Worm (Caenorhabditis elegans) whole organism, L3 larva: Measurements from ENCODE around the gene Y43F8B.7.

ENCODE experiments used
- R02D3.7 ChIP-seq: fragments of 150-350 bp; optimal IDR thresholded peaks from 2 replicates; lab custom pipeline; 2014; ENCODE audit warnings: missing biosample characterization, missing genetic modification characterization
- ZK546.5 ChIP-seq: sonication (generic microtip); optimal IDR thresholded peaks from 2 replicates; lab custom pipeline; 2017; ENCODE audit warnings: missing biosample characterization, missing genetic modification characterization
- aly-2 ChIP-seq: fragments of 150-350 bp; optimal IDR thresholded peaks from 2 replicates; lab custom pipeline; 2014; ENCODE audit warnings: missing biosample characterization, missing genetic modification characterization
- ama-1 ChIP-seq: fragments of 150-350 bp; optimal IDR thresholded peaks from 2 replicates; lab custom pipeline; 2018
- ceh-16 ChIP-seq: sonication (generic microtip); optimal IDR thresholded peaks from 2 replicates; lab custom pipeline; 2017; ENCODE audit warnings: missing biosample characterization, missing genetic modification characterization
- ceh-28 ChIP-seq: fragments of 150-350 bp; optimal IDR thresholded peaks from 2 replicates; lab custom pipeline; 2014; ENCODE audit warnings: missing biosample characterization, missing genetic modification reagents, missing genetic modification characterization
- ceh-9 ChIP-seq: sonication (generic microtip); optimal IDR thresholded peaks from 2 replicates; lab custom pipeline; 2018; ENCODE audit warnings: missing biosample characterization, missing genetic modification characterization
- daf-12 ChIP-seq: fragments of 150-350 bp; optimal IDR thresholded peaks from 2 replicates; lab custom pipeline; 2014; ENCODE audit warnings: missing biosample characterization, missing genetic modification reagents, missing genetic modification characterization
- egl-27 ChIP-seq: sonication (generic microtip); optimal IDR thresholded peaks from 4 replicates; lab custom pipeline; 2017; ENCODE audit warnings: missing biosample characterization, missing genetic modification reagents, missing genetic modification characterization
- egl-5 ChIP-seq: fragments of 150-350 bp; optimal IDR thresholded peaks from 2 replicates; lab custom pipeline; 2017; ENCODE audit warnings: missing biosample characterization, missing genetic modification reagents, missing genetic modification characterization, inconsistent platforms
- elt-1 ChIP-seq: fragments of 150-350 bp; optimal IDR thresholded peaks from 2 replicates; lab custom pipeline; 2014; ENCODE audit warnings: missing biosample characterization, missing genetic modification characterization
- elt-2 ChIP-seq: sonication (generic microtip); optimal IDR thresholded peaks from 2 replicates; lab custom pipeline; 2016; ENCODE audit warnings: missing genetic modification reagents, mild to moderate bottlenecking, missing genetic modification characterization, missing compliant biosample characterization
- elt-3 ChIP-seq, 3 experiments: fragments of 150-350 bp in 1 of 3; sonication (generic microtip) in 2 of 3; optimal IDR thresholded peaks; 2 replicates in 2 of 3; 4 replicates in 1 of 3; lab custom pipeline; 2014 to 2017; ENCODE audit warnings: missing biosample characterization in 3 of 3, missing genetic modification characterization in 3 of 3
- eor-1 ChIP-seq, 2 experiments: fragments of 150-350 bp; optimal IDR thresholded peaks; 2 replicates each; lab custom pipeline; 2014 to 2018; ENCODE audit warnings: missing biosample characterization in 2 of 2, missing genetic modification characterization in 2 of 2
- fkh-10 ChIP-seq: sonication (generic microtip); optimal IDR thresholded peaks from 2 replicates; lab custom pipeline; 2017; ENCODE audit warnings: missing biosample characterization, missing genetic modification reagents, missing genetic modification characterization
- fkh-2 ChIP-seq: fragments of 150-350 bp; optimal IDR thresholded peaks from 2 replicates; lab custom pipeline; 2014; ENCODE audit warnings: missing biosample characterization, missing genetic modification reagents, missing genetic modification characterization
- fos-1 ChIP-seq: fragments of 150-350 bp; optimal IDR thresholded peaks from 2 replicates; lab custom pipeline; 2014; ENCODE audit warnings: missing biosample characterization, missing genetic modification characterization
- hmg-11 ChIP-seq: sonication (generic microtip); optimal IDR thresholded peaks from 2 replicates; lab custom pipeline; 2016; ENCODE audit warnings: missing genetic modification characterization, missing compliant biosample characterization
- jun-1 ChIP-seq: fragments of 150-350 bp; optimal IDR thresholded peaks from 2 replicates; lab custom pipeline; 2014; ENCODE audit warnings: missing biosample characterization, missing genetic modification reagents, missing genetic modification characterization
- lin-15B ChIP-seq: fragments of 150-350 bp; optimal IDR thresholded peaks from 2 replicates; lab custom pipeline; 2014; ENCODE audit warnings: missing biosample characterization, missing genetic modification characterization
- lin-39 ChIP-seq: fragments of 150-350 bp; optimal IDR thresholded peaks from 2 replicates; lab custom pipeline; 2018; ENCODE audit warnings: missing biosample characterization, missing genetic modification reagents, missing genetic modification characterization
- lsy-12 ChIP-seq: sonication (generic microtip); optimal IDR thresholded peaks from 2 replicates; lab custom pipeline; 2016; ENCODE audit warnings: mild to moderate bottlenecking, missing genetic modification characterization, missing compliant biosample characterization
- mdl-1 ChIP-seq: fragments of 150-350 bp; optimal IDR thresholded peaks from 2 replicates; lab custom pipeline; 2014; ENCODE audit warnings: missing biosample characterization, missing genetic modification characterization
- mml-1 ChIP-seq: fragments of 150-350 bp; sonication (generic microtip); optimal IDR thresholded peaks from 3 replicates; lab custom pipeline; 2014; ENCODE audit warnings: missing biosample characterization, missing genetic modification characterization
- nfya-1 ChIP-seq: sonication (generic microtip); optimal IDR thresholded peaks from 2 replicates; lab custom pipeline; 2017; ENCODE audit warnings: missing genetic modification characterization, mild to moderate bottlenecking, missing compliant biosample characterization, antibody characterized with exemption, moderate library complexity; ENCODE audit not compliant: insufficient read depth
- nhr-11 ChIP-seq: fragments of 150-350 bp; optimal IDR thresholded peaks from 2 replicates; lab custom pipeline; 2014; ENCODE audit warnings: missing biosample characterization, missing genetic modification characterization
- nhr-23 ChIP-seq: fragments of 150-350 bp; optimal IDR thresholded peaks from 2 replicates; lab custom pipeline; 2014; ENCODE audit warnings: missing biosample characterization, missing genetic modification reagents, missing genetic modification characterization
- nhr-237 ChIP-seq: fragments of 150-350 bp; optimal IDR thresholded peaks from 2 replicates; lab custom pipeline; 2014; ENCODE audit warnings: missing biosample characterization, missing genetic modification characterization
- nhr-25 ChIP-seq: sonication (generic microtip); optimal IDR thresholded peaks from 2 replicates; lab custom pipeline; 2017; ENCODE audit warnings: missing biosample characterization, missing genetic modification characterization
- nhr-28 ChIP-seq: fragments of 150-350 bp; optimal IDR thresholded peaks from 2 replicates; lab custom pipeline; 2014; ENCODE audit warnings: missing biosample characterization, missing genetic modification characterization
- nhr-43 ChIP-seq: sonication (generic microtip); optimal IDR thresholded peaks from 2 replicates; lab custom pipeline; 2016; ENCODE audit warnings: mild to moderate bottlenecking, missing genetic modification characterization, missing compliant biosample characterization; ENCODE audit not compliant: poor library complexity, severe bottlenecking
- nhr-67 ChIP-seq: fragments of 150-350 bp; optimal IDR thresholded peaks from 2 replicates; lab custom pipeline; 2014; ENCODE audit warnings: missing biosample characterization, missing genetic modification characterization
- nhr-76 ChIP-seq: fragments of 150-350 bp; sonication (generic microtip); optimal IDR thresholded peaks from 5 replicates; lab custom pipeline; 2014; ENCODE audit warnings: missing biosample characterization, missing genetic modification characterization
- nhr-77 ChIP-seq: fragments of 150-350 bp; optimal IDR thresholded peaks from 2 replicates; lab custom pipeline; 2014; ENCODE audit warnings: missing biosample characterization, missing genetic modification characterization
- pha-4 ChIP-seq: fragments of 150-350 bp; optimal IDR thresholded peaks from 2 replicates; lab custom pipeline; 2014; ENCODE audit warnings: missing biosample characterization, missing genetic modification reagents, missing genetic modification characterization
- pqm-1 ChIP-seq: fragments of 150-350 bp; optimal IDR thresholded peaks from 2 replicates; lab custom pipeline; 2017; ENCODE audit warnings: missing biosample characterization, missing genetic modification characterization, inconsistent platforms
- sea-2 ChIP-seq: fragments of 150-350 bp; sonication (generic microtip); optimal IDR thresholded peaks from 4 replicates; lab custom pipeline; 2014; ENCODE audit warnings: missing biosample characterization, missing genetic modification reagents, missing genetic modification characterization
- skn-1 ChIP-seq: fragments of 150-350 bp; optimal IDR thresholded peaks from 2 replicates; lab custom pipeline; 2014; ENCODE audit warnings: missing biosample characterization, missing genetic modification characterization
- tbx-2 ChIP-seq: sonication (generic microtip); optimal IDR thresholded peaks from 2 replicates; lab custom pipeline; 2016; ENCODE audit warnings: mild to moderate bottlenecking, missing genetic modification characterization, missing compliant biosample characterization
- unc-62 ChIP-seq: fragments of 150-350 bp; sonication (generic microtip); optimal IDR thresholded peaks from 4 replicates; lab custom pipeline; 2014; ENCODE audit warnings: missing biosample characterization, missing genetic modification reagents, missing genetic modification characterization
- ztf-11 ChIP-seq: fragments of 150-350 bp; optimal IDR thresholded peaks from 2 replicates; lab custom pipeline; 2014; ENCODE audit warnings: missing biosample characterization, missing genetic modification characterization
- ztf-4 ChIP-seq: fragments of 150-350 bp; optimal IDR thresholded peaks from 2 replicates; lab custom pipeline; 2014; ENCODE audit warnings: missing biosample characterization, missing genetic modification characterization

Gene Y43F8B.7

ce11 chrV:19519511-19519934 lies 29.0 kb downstream of the Y43F8B.7 start (continued):
- TF ChIP-seq mml-1 (tag; lab: Kevin White, UChicago) (no peak), elt-3 (tag; optimal IDR thresholded peaks at IDR 0.05; lab: Kevin White, UChicago) (no peak), elt-1 (no peak), nhr-67 (tag; lab: Kevin White, UChicago) (no peak), lin-39 (tag; lab: Kevin White, UChicago) (no peak), ztf-4 (peak; percentile 66), jun-1 (tag; lab: Kevin White, UChicago) (no peak), R02D3.7 (tag; lab: Kevin White, UChicago) (no peak), lin-15B (tag; lab: Kevin White, UChicago) (no peak), fos-1 (tag; lab: Kevin White, UChicago) (no peak), pha-4 (tag; lab: Kevin White, UChicago) (no peak), lsy-12 (tag; lab: Kevin White, UChicago) (peak; percentile 50), ceh-28 (no peak), nhr-25 (tag; lab: Kevin White, UChicago) (peak; percentile 71)

DNA sequence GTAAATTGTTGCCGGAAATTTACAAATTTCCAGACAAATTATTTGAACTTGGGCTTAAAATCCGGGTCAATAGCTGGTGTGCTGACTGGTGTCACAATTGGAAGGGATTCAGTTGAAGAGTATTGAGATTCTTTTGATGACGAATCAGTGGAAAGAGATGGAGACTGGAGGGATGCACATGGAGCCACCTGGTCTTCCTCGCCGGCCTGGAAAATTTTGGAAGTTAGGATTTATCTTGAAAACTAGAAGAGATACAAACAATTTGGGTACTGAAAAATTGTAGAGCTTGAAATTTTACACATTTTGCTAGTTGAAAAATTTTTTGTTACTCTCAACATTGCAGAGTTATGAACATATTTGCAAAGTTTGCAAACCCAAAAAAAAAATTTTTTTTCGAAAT lies 29.6 kb downstream of the Y43F8B.7 start:
- no peak for TF ChIP-seq ztf-11 (tag; lab: Kevin White, UChicago)
- TF ChIP-seq ztf-4 = peak; percentile 73
- no peak for TF ChIP-seq fkh-10 (GFP tag; lab: Kevin White, UChicago)
- TF ChIP-seq nfya-1 = peak; percentile 73
- TF ChIP-seq pqm-1 (tag; lab: Kevin White, UChicago) = no peak
- peak; percentile 97 for TF ChIP-seq ama-1 (lab: Kevin White, UChicago)
- TF ChIP-seq nhr-43 = peak; percentile 54
- TF ChIP-seq egl-5 (tag; lab: Kevin White, UChicago) = no peak
- peak; percentile 94 for TF ChIP-seq nhr-25 (tag; lab: Kevin White, UChicago)

DNA sequence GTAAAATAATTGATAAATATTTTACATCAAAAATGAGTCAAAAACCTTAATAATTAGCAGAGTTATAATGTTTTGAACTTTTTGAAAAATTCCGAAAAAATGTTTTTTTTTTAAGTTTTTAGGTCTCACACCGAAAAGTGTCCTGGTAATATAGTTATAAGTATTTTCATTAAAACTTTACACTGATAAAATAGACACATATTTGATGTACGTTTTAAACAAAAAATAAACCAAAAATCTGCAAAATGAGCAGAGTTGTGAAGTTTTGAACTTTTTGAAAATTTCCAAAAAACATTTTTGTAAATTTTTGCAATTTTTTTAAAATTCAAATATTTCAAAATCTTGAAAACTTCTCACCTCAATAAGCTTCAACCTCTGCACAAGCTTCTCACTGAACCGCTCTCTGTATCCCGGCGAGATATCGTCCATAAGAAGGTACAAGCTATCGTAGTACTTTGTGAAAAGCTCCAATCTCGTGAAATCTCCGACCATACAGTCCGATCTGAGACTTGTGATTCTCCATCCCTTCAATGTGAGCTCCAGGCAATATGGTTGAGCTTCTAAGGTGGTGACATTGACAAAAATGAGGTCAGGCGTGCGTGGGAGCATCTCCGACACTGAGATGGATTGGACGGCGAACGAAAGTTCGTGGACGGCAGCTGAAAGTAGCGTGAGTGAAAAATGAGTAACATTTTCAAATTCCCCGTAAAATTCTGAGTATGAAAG lies 30.2 kb downstream of the Y43F8B.7 start:
- peak; percentile 84 for TF ChIP-seq nhr-25 (tag; lab: Kevin White, UChicago)
- TF ChIP-seq egl-27 (tag; lab: Kevin White, UChicago) = no peak
- TF ChIP-seq ama-1 (lab: Kevin White, UChicago) = peak; percentile 94

DNA sequence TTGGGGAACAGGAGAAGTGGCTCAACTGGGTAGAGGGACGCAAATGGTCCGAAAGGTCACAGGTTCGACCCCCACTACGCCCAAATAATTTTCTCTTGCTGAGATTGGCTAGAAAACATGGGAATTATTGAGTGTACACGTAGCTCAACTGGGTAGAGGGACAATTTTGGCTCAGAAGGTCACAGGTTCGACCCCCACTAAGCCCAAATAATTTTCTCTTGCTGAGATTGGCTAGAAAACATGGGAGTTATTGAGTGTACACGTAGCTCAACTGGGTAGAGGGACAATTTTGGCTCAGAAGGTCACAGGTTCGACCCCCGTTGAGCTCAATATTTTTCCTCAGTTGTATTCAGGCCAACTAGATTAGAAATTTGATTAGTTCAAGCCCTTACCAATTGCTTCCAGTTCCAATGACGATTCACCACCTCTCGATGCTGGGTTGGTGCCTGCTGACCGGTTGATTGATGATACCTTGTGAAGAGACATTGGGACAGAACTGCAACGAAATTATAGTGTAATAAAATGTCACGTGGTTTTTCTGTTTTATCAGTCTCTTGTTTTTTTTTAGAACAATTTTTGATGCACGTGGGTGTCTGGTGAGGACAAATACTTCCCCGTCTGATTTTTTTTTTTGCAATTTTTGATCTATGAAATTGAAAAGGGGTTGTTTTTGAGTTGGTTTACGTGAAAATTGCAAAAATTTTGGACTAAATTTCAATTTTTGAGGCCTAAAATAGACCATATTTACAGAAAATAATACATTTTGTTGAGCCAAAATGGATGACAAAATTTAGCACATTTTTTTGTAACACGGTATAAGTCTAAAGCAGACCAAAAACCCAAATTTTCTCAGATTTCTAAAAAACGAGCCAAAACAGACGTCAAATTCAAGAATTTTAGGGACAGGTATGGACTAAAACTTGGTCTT lies 31.1 kb downstream of the Y43F8B.7 start:
- TF ChIP-seq nhr-25 (tag; lab: Kevin White, UChicago) = peak; percentile 23
- TF ChIP-seq pqm-1 (tag; lab: Kevin White, UChicago) = no peak
- no peak for TF ChIP-seq ZK546.5 (tag; lab: Kevin White, UChicago)
- TF ChIP-seq nhr-67 (tag; lab: Kevin White, UChicago) = no peak
- no peak for TF ChIP-seq egl-5 (tag; lab: Kevin White, UChicago)
- TF ChIP-seq aly-2 (tag; lab: Kevin White, UChicago) = no peak
- TF ChIP-seq nhr-43 = peak; percentile 45
- no peak for TF ChIP-seq nhr-77 (tag; lab: Kevin White, UChicago)
- peak; percentile 17 for TF ChIP-seq elt-2 (tag; lab: Kevin White, UChicago)
- no peak for TF ChIP-seq R02D3.7 (tag; lab: Kevin White, UChicago)
- TF ChIP-seq mdl-1 (tag; lab: Kevin White, UChicago) = no peak
- TF ChIP-seq ztf-11 (tag; lab: Kevin White, UChicago) = no peak
- no peak for TF ChIP-seq fkh-2 (tag; lab: Kevin White, UChicago)
- no peak for TF ChIP-seq hmg-11 (tag; lab: Kevin White, UChicago)
- TF ChIP-seq nhr-237 (tag; lab: Kevin White, UChicago) = no peak
- no peak for TF ChIP-seq lin-15B (tag; lab: Kevin White, UChicago)
- no peak for TF ChIP-seq ceh-9 (tag; lab: Kevin White, UChicago)
- peak; percentile 59 for TF ChIP-seq nfya-1
- no peak for TF ChIP-seq fkh-10 (GFP tag; lab: Kevin White, UChicago)
- no peak for TF ChIP-seq elt-3 (tag; optimal IDR thresholded peaks at IDR 0.05; lab: Kevin White, UChicago)
- no peak for TF ChIP-seq tbx-2 (tag; lab: Kevin White, UChicago)
- no peak for TF ChIP-seq nhr-23
- no peak for TF ChIP-seq nhr-76
- no peak for TF ChIP-seq elt-1
- TF ChIP-seq sea-2 (GFP tag; lab: Kevin White, UChicago) = no peak
- peak; percentile 59 for TF ChIP-seq ama-1 (lab: Kevin White, UChicago)
- TF ChIP-seq ceh-16 = no peak
- no peak for TF ChIP-seq nhr-11 (tag; lab: Kevin White, UChicago)
- TF ChIP-seq nhr-28 (tag; lab: Kevin White, UChicago) = no peak
- TF ChIP-seq skn-1 (tag; lab: Kevin White, UChicago) = no peak
- no peak for TF ChIP-seq eor-1 (tag; optimal IDR thresholded peaks at IDR 0.05; lab: Kevin White, UChicago)
- TF ChIP-seq jun-1 (tag; lab: Kevin White, UChicago) = no peak
- peak; percentile 51 for TF ChIP-seq lin-39 (tag; lab: Kevin White, UChicago)
- TF ChIP-seq daf-12 = no peak
- no peak for TF ChIP-seq unc-62 (GFP tag; lab: Kevin White, UChicago)
